Fruit fly (Drosophila melanogaster) whole organism, prepupa: ENCODE data around the gene Coq7.
A peak's percentile ranks its signal among the peaks of the same experiment; 100 is the strongest.

Experiments used
- Blimp-1 ChIP-seq: fragments of 200-800 bp; sonication (Bioruptor generic); optimal IDR thresholded peaks from 3 replicates; lab custom pipeline; 2017; ENCODE audit warnings: missing biosample characterization, missing genetic modification characterization, mild to moderate bottlenecking, moderate library complexity, missing genetic modification reagents
- CG10631 ChIP-seq: fragments of 200-800 bp; sonication (Bioruptor generic); optimal IDR thresholded peaks from 2 replicates; lab custom pipeline; 2016; ENCODE audit warnings: missing biosample characterization, missing genetic modification characterization
- CG10669 ChIP-seq: fragments of 200-800 bp; sonication (Bioruptor generic); optimal IDR thresholded peaks from 3 replicates; lab custom pipeline; 2018; ENCODE audit warnings: missing biosample characterization, mild to moderate bottlenecking, missing genetic modification characterization, moderate library complexity
- CG11294 ChIP-seq: fragments of 200-800 bp; sonication (Bioruptor generic); IDR thresholded peaks from 2 replicates; pipeline ENCODE4 v1.3.6; 2022; ENCODE audit warnings: missing biosample characterization, missing genetic modification characterization
- CG11762 ChIP-seq: fragments of 200-800 bp; sonication (Bioruptor generic); optimal IDR thresholded peaks from 3 replicates; lab custom pipeline; 2016; ENCODE audit warnings: missing biosample characterization, missing genetic modification characterization; ENCODE audit not compliant: insufficient read depth
- CG11902 ChIP-seq: fragments of 200-800 bp; sonication (Bioruptor generic); optimal IDR thresholded peaks from 3 replicates; lab custom pipeline; 2016; ENCODE audit warnings: missing biosample characterization, missing genetic modification characterization
- CG15336 ChIP-seq: fragments of 200-800 bp; sonication (Bioruptor generic); IDR thresholded peaks from 2 replicates; pipeline ENCODE4 v1.3.6; 2022; ENCODE audit warnings: missing biosample characterization, missing genetic modification characterization
- CG1621 ChIP-seq: fragments of 200-800 bp; sonication (Bioruptor generic); optimal IDR thresholded peaks from 3 replicates; lab custom pipeline; 2018; ENCODE audit warnings: missing biosample characterization, mild to moderate bottlenecking, missing genetic modification characterization
- CG16779 ChIP-seq: fragments of 200-800 bp; sonication (Bioruptor generic); optimal IDR thresholded peaks from 3 replicates; lab custom pipeline; 2017; ENCODE audit warnings: missing biosample characterization, mild to moderate bottlenecking, missing genetic modification characterization
- CG31627 ChIP-seq: fragments of 200-800 bp; sonication (Bioruptor generic); optimal IDR thresholded peaks from 3 replicates; lab custom pipeline; 2016; ENCODE audit warnings: missing biosample characterization, missing genetic modification characterization
- CG32006 ChIP-seq: fragments of 200-800 bp; sonication (Bioruptor generic); optimal IDR thresholded peaks from 3 replicates; lab custom pipeline; 2017; ENCODE audit warnings: missing biosample characterization, mild to moderate bottlenecking, missing genetic modification characterization
- CG3919 ChIP-seq: fragments of 200-800 bp; sonication (Bioruptor generic); optimal IDR thresholded peaks from 3 replicates; lab custom pipeline; 2016; ENCODE audit warnings: missing biosample characterization, missing genetic modification characterization
- CG4318 ChIP-seq: fragments of 200-800 bp; sonication (Bioruptor generic); optimal IDR thresholded peaks from 3 replicates; lab custom pipeline; 2017; ENCODE audit warnings: missing biosample characterization, mild to moderate bottlenecking, missing genetic modification characterization
- CG6163 ChIP-seq: fragments of 200-800 bp; sonication (Bioruptor generic); IDR thresholded peaks from 3 replicates; pipeline ENCODE4 v1.3.6; 2022; ENCODE audit warnings: missing biosample characterization, missing genetic modification characterization
- CG6276 ChIP-seq: fragments of 200-800 bp; sonication (Bioruptor generic); optimal IDR thresholded peaks from 2 replicates; lab custom pipeline; 2017; ENCODE audit warnings: missing biosample characterization, mild to moderate bottlenecking, missing genetic modification characterization
- CG6792 ChIP-seq: fragments of 200-800 bp; sonication (Bioruptor generic); optimal IDR thresholded peaks from 3 replicates; lab custom pipeline; 2016; ENCODE audit warnings: missing biosample characterization, missing genetic modification characterization
- CG6808 ChIP-seq: fragments of 200-800 bp; sonication (Bioruptor generic); optimal IDR thresholded peaks from 3 replicates; lab custom pipeline; 2017; ENCODE audit warnings: missing biosample characterization, missing genetic modification characterization, mild to moderate bottlenecking, moderate library complexity, missing genetic modification reagents
- CG6854 ChIP-seq: fragments of 200-800 bp; sonication (Bioruptor generic); optimal IDR thresholded peaks from 2 replicates; lab custom pipeline; 2017; ENCODE audit warnings: missing biosample characterization, mild to moderate bottlenecking, missing genetic modification characterization
- CG7368 ChIP-seq: fragments of 200-800 bp; sonication (Bioruptor generic); optimal IDR thresholded peaks from 3 replicates; lab custom pipeline; 2016; ENCODE audit warnings: missing biosample characterization, missing genetic modification characterization
- CG8119 ChIP-seq: fragments of 200-800 bp; sonication (Bioruptor generic); IDR thresholded peaks from 3 replicates; pipeline ENCODE4 v1.3.6; 2022; ENCODE audit warnings: missing biosample characterization, missing genetic modification characterization
- CG8319 ChIP-seq: fragments of 200-800 bp; sonication (Bioruptor generic); optimal IDR thresholded peaks from 3 replicates; lab custom pipeline; 2016; ENCODE audit warnings: missing biosample characterization, missing genetic modification characterization
- CG8632 ChIP-seq: fragments of 200-800 bp; sonication (Bioruptor generic); optimal IDR thresholded peaks from 3 replicates; lab custom pipeline; 2016; ENCODE audit warnings: missing biosample characterization, missing genetic modification characterization
- CG9139 ChIP-seq: fragments of 200-800 bp; sonication (Bioruptor generic); optimal IDR thresholded peaks from 3 replicates; lab custom pipeline; 2017; ENCODE audit warnings: missing biosample characterization, mild to moderate bottlenecking, missing genetic modification characterization
- Eip75B ChIP-seq: fragments of 200-800 bp; sonication (Bioruptor generic); optimal IDR thresholded peaks from 3 replicates; lab custom pipeline; 2016; ENCODE audit warnings: missing biosample characterization, missing genetic modification characterization
- Ets21C ChIP-seq: fragments of 200-800 bp; sonication (Bioruptor generic); optimal IDR thresholded peaks from 3 replicates; lab custom pipeline; 2016; ENCODE audit warnings: missing biosample characterization, missing genetic modification characterization
- Ets96B ChIP-seq: fragments of 200-800 bp; optimal IDR thresholded peaks from 2 replicates; lab custom pipeline; 2019; ENCODE audit warnings: missing biosample characterization, mild to moderate bottlenecking, missing genetic modification characterization, moderate library complexity
- Gug ChIP-seq: fragments of 200-800 bp; sonication (Bioruptor generic); IDR thresholded peaks from 2 replicates; pipeline ENCODE4 v1.3.6; 2022; ENCODE audit warnings: missing biosample characterization, missing genetic modification characterization
- Hr38 ChIP-seq: sonication (Bioruptor generic); optimal IDR thresholded peaks from 2 replicates; lab custom pipeline; 2016; ENCODE audit warnings: missing biosample characterization, missing genetic modification characterization
- Hr4 ChIP-seq: fragments of 200-800 bp; sonication (Bioruptor generic); optimal IDR thresholded peaks from 3 replicates; lab custom pipeline; 2016; ENCODE audit warnings: missing biosample characterization, missing genetic modification characterization
- Met ChIP-seq: fragments of 200-800 bp; sonication (Bioruptor generic); optimal IDR thresholded peaks from 3 replicates; lab custom pipeline; 2016; ENCODE audit warnings: missing biosample characterization, missing genetic modification characterization
- OdsH ChIP-seq: fragments of 200-800 bp; sonication (Bioruptor generic); optimal IDR thresholded peaks from 3 replicates; lab custom pipeline; 2016; ENCODE audit warnings: missing biosample characterization, missing genetic modification characterization
- Sox102F ChIP-seq: fragments of 200-800 bp; sonication (Bioruptor generic); optimal IDR thresholded peaks from 2 replicates; lab custom pipeline; 2016; ENCODE audit warnings: missing biosample characterization, mild to moderate bottlenecking, missing genetic modification characterization
- Sox15 ChIP-seq: fragments of 200-800 bp; sonication (Bioruptor generic); optimal IDR thresholded peaks from 3 replicates; lab custom pipeline; 2016; ENCODE audit warnings: missing biosample characterization, missing genetic modification characterization
- cyc ChIP-seq: fragments of 200-800 bp; sonication (Bioruptor generic); optimal IDR thresholded peaks from 3 replicates; lab custom pipeline; 2016; ENCODE audit warnings: missing biosample characterization, missing genetic modification characterization
- dac ChIP-seq: fragments of 200-800 bp; sonication (Bioruptor generic); optimal IDR thresholded peaks from 2 replicates; lab custom pipeline; 2017; ENCODE audit warnings: missing biosample characterization, mild to moderate bottlenecking, missing genetic modification characterization
- dsx ChIP-seq: fragments of 200-800 bp; optimal IDR thresholded peaks from 3 replicates; lab custom pipeline; 2019; ENCODE audit warnings: missing biosample characterization, mild to moderate bottlenecking, missing genetic modification characterization, moderate library complexity; ENCODE audit not compliant: poor library complexity, severe bottlenecking
- eg ChIP-seq: fragments of 200-800 bp; sonication (Bioruptor generic); IDR thresholded peaks from 3 replicates; pipeline ENCODE4 v1.3.6; 2022; ENCODE audit warnings: missing biosample characterization, missing genetic modification characterization
- esn ChIP-seq: fragments of 200-800 bp; sonication (Bioruptor generic); optimal IDR thresholded peaks from 2 replicates; lab custom pipeline; 2016; ENCODE audit warnings: missing biosample characterization, mild to moderate bottlenecking, missing genetic modification characterization, moderate library complexity
- fd59A ChIP-seq: fragments of 200-800 bp; sonication (Bioruptor generic); optimal IDR thresholded peaks from 2 replicates; lab custom pipeline; 2017; ENCODE audit warnings: missing biosample characterization, mild to moderate bottlenecking, missing genetic modification characterization, missing genetic modification reagents
- fkh ChIP-seq: fragments of 200-800 bp; sonication (Bioruptor generic); optimal IDR thresholded peaks from 3 replicates; lab custom pipeline; 2017; ENCODE audit warnings: missing biosample characterization, mild to moderate bottlenecking, missing genetic modification characterization, moderate library complexity
- lz ChIP-seq: fragments of 200-800 bp; sonication (Bioruptor generic); optimal IDR thresholded peaks from 3 replicates; lab custom pipeline; 2016; ENCODE audit warnings: missing biosample characterization, missing genetic modification characterization
- net ChIP-seq: fragments of 200-800 bp; sonication (Bioruptor generic); optimal IDR thresholded peaks from 3 replicates; lab custom pipeline; 2016; ENCODE audit warnings: missing biosample characterization, missing genetic modification characterization
- pdm3 ChIP-seq: fragments of 200-800 bp; sonication (Bioruptor generic); optimal IDR thresholded peaks from 3 replicates; lab custom pipeline; 2016; ENCODE audit warnings: missing biosample characterization, missing genetic modification characterization
- salr ChIP-seq, 2 experiments: fragments of 200-800 bp; sonication (Bioruptor generic); optimal IDR thresholded peaks; 3 replicates each; lab custom pipeline; 2016 to 2018; ENCODE audit warnings: missing biosample characterization in 2 of 2, missing genetic modification characterization in 2 of 2, mild to moderate bottlenecking in 1 of 2
- spab ChIP-seq: fragments of 200-800 bp; sonication (Bioruptor generic); optimal IDR thresholded peaks from 2 replicates; lab custom pipeline; 2017; ENCODE audit warnings: missing biosample characterization, mild to moderate bottlenecking, missing genetic modification characterization, missing genetic modification reagents
- svp ChIP-seq: fragments of 200-800 bp; sonication (Bioruptor generic); peaks from one replicate; lab custom pipeline; 2016; ENCODE audit warnings: missing biosample characterization, missing genetic modification characterization
- topi ChIP-seq: fragments of 200-800 bp; sonication (Bioruptor generic); optimal IDR thresholded peaks from 3 replicates; lab custom pipeline; 2016; ENCODE audit warnings: missing biosample characterization, missing genetic modification characterization

Coq7 gene

dm6 chrX:6794190-6794589, 23.2 kb downstream of the Coq7 start (continued):
- TF ChIP-seq dsx (GFP tag; lab: Kevin White, UChicago), result peak; percentile 21
- peak; percentile 86 for TF ChIP-seq CG32006
- TF ChIP-seq Gug (GFP tag; lab: Robert Waterston, UW), result peak; percentile 82
- peak; percentile 86 for TF ChIP-seq CG15336
- TF ChIP-seq CG6276 (GFP tag; lab: Kevin White, UChicago), result peak; percentile 65
- peak; percentile 71 for TF ChIP-seq CG11762 (GFP tag; lab: Kevin White, UChicago)
- TF ChIP-seq CG16779 (tag; lab: Kevin White, UChicago), result peak; percentile 18
- peak; percentile 60 for TF ChIP-seq CG8632
- peak; percentile 77 for TF ChIP-seq OdsH
- peak; percentile 54 for TF ChIP-seq CG6792
- TF ChIP-seq pdm3 (GFP tag; lab: Kevin White, UChicago), result peak; percentile 85
- TF ChIP-seq dac (GFP tag; lab: Kevin White, UChicago), result peak; percentile 77
- TF ChIP-seq CG6163 (GFP tag; lab: Robert Waterston, UW), result peak; percentile 91

- no peak for TF ChIP-seq Ets21C
- peak; percentile 41 for TF ChIP-seq cyc (GFP tag; lab: Kevin White, UChicago)
- TF ChIP-seq salr (GFP tag; optimal IDR thresholded peaks at IDR 0.05; lab: Kevin White, UChicago), result no peak
- peak; percentile 33 for TF ChIP-seq CG3919 (GFP tag; lab: Kevin White, UChicago)
- TF ChIP-seq pdm3 (GFP tag; lab: Kevin White, UChicago), result no peak
- no peak for TF ChIP-seq Blimp-1 (GFP tag; lab: Kevin White, UChicago)
- TF ChIP-seq OdsH, result no peak
- TF ChIP-seq CG11762 (GFP tag; lab: Kevin White, UChicago), result no peak
- no peak for TF ChIP-seq spab (GFP tag; lab: Kevin White, UChicago)
- peak; percentile 37; the same call in 2 of the 3 replicates for TF ChIP-seq CG6163 (GFP tag; lab: Robert Waterston, UW)
- TF ChIP-seq CG32006, result peak; percentile 29
- TF ChIP-seq Hr4, result no peak
- no peak for TF ChIP-seq CG15336
- TF ChIP-seq fkh, result no peak
- no peak for TF ChIP-seq CG1621 (tag; lab: Kevin White, UChicago)
- TF ChIP-seq Hr38, result no peak
- no peak for TF ChIP-seq CG8319 (GFP tag; lab: Kevin White, UChicago)
- no peak for TF ChIP-seq esn (GFP tag; lab: Kevin White, UChicago)
- TF ChIP-seq CG6854 (GFP tag; lab: Kevin White, UChicago), result no peak
- TF ChIP-seq CG4318 (GFP tag; lab: Kevin White, UChicago), result no peak
- no peak for TF ChIP-seq CG8632
- no peak for TF ChIP-seq CG6792
- TF ChIP-seq net (GFP tag; lab: Kevin White, UChicago), result no peak
- TF ChIP-seq eg (GFP tag; lab: Robert Waterston, UW), result 0 out of 3 replicates have a peak, but pooled peaks have one; percentile 22
- TF ChIP-seq Eip75B (GFP tag; lab: Kevin White, UChicago), result no peak
- TF ChIP-seq CG7368 (GFP tag; lab: Kevin White, UChicago), result no peak
- TF ChIP-seq CG10669 (GFP tag; lab: Kevin White, UChicago), result peak; percentile 6
- no peak for TF ChIP-seq dsx (GFP tag; lab: Kevin White, UChicago)
- no peak for TF ChIP-seq CG6808
- peak; percentile 21 for TF ChIP-seq svp (GFP tag; lab: Kevin White, UChicago)
- TF ChIP-seq CG10631 (GFP tag; lab: Kevin White, UChicago), result no peak
- no peak for TF ChIP-seq CG16779 (tag; lab: Kevin White, UChicago)
- TF ChIP-seq Met (GFP tag; lab: Kevin White, UChicago), result peak; percentile 31
- no peak for TF ChIP-seq Sox15
- no peak for TF ChIP-seq CG11294 (GFP tag; lab: Robert Waterston, UW)
- peak; percentile 12 for TF ChIP-seq lz (GFP tag; lab: Kevin White, UChicago)
- no peak for TF ChIP-seq CG6276 (GFP tag; lab: Kevin White, UChicago)
- TF ChIP-seq CG8119, result no peak
- TF ChIP-seq Ets96B (tag; lab: Kevin White, UChicago), result no peak
- TF ChIP-seq fd59A (GFP tag; lab: Kevin White, UChicago), result no peak
- no peak for TF ChIP-seq CG31627 (GFP tag; lab: Kevin White, UChicago)
- TF ChIP-seq topi, result peak; percentile 16
- TF ChIP-seq CG9139, result no peak
- TF ChIP-seq Sox102F (GFP tag; lab: Kevin White, UChicago), result no peak
- TF ChIP-seq Gug (GFP tag; lab: Robert Waterston, UW), result no peak
- TF ChIP-seq dac (GFP tag; lab: Kevin White, UChicago), result no peak
- TF ChIP-seq CG11902, result peak; percentile 38
Observed at dm6 chrX:6794826-6795225, 23.8 kb downstream of the Coq7 start.
